Worm (Caenorhabditis elegans): Measurements from ENCODE around the gene DH11.5.

DNA sequence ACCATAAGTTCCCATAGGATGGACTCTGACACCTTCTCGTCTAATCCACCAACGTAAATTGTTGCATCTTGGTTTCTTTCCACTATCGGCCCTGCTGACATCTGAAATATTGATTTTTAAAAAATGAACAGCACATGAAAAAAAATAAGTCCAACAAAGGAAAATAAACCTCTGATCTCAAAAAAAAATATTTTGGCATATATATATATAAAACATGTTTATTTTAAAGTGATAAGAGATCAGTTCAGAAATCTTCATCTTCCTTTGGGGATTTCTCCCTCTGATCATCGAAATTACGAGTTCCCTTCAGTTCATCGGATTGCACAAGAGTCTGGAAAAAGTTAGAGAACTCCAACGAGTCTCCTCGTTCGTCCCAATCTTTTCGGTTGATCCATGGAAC lies 59.3 kb downstream of the DH11.5 start, which contains the start of gene sap-49:
- TF ChIP-seq tbx-11 (GFP tag; IDR thresholded peaks at IDR 0.05) (no peak), ets-7 (tag; optimal IDR thresholded peaks at IDR 0.05) (no peak), ama-1 (optimal IDR thresholded peaks at IDR 0.05) (no peak), hmbx-1 (tag; optimal IDR thresholded peaks at IDR 0.05) (no peak), pes-1 (GFP tag; IDR thresholded peaks at IDR 0.05) (no peak), tbx-37 (GFP tag; conservative IDR thresholded peaks at IDR 0.05) (no peak), scrt-1 (GFP tag; IDR thresholded peaks at IDR 0.05) (no peak)

Measured in whole organism, early embryonic.